Worm (Caenorhabditis elegans) whole organism, L4 larva: ENCODE measurements around the gene rif-1.1.

Experiments used
- F10B5.3 ChIP-seq: sonication (generic microtip); optimal IDR thresholded peaks from 2 replicates; lab custom pipeline; 2016; ENCODE audit warnings: mild to moderate bottlenecking, missing genetic modification characterization, missing compliant biosample characterization
- T20F7.1 ChIP-seq: fragments of 200-800 bp; sonication (Bioruptor generic); optimal IDR thresholded peaks from 2 replicates; lab custom pipeline; 2018; ENCODE audit warnings: mild to moderate bottlenecking, missing genetic modification characterization, missing compliant biosample characterization
- Y48G9A.11 ChIP-seq: fragments of 200-800 bp; sonication (Bioruptor generic); IDR thresholded peaks from 2 replicates; pipeline ENCODE4 v1.3.6; 2022; ENCODE audit warnings: missing genetic modification reagents, missing genetic modification characterization, missing compliant biosample characterization
- ZK546.5 ChIP-seq, 2 experiments: sonication (generic microtip); optimal IDR thresholded peaks; 2 replicates each; lab custom pipeline; 2017; ENCODE audit warnings: missing biosample characterization in 2 of 2, missing genetic modification characterization in 2 of 2
- aha-1 ChIP-seq: fragments of 150-350 bp; peaks from one replicate; lab custom pipeline; 2014; ENCODE audit warnings: missing biosample characterization, missing genetic modification characterization
- arid-1 ChIP-seq: fragments of 200-800 bp; sonication (Bioruptor generic); conservative IDR thresholded peaks from 2 replicates; pipeline ENCODE4 v1.3.6; 2022; ENCODE audit warnings: missing genetic modification reagents, missing genetic modification characterization, missing compliant biosample characterization
- ceh-62 ChIP-seq: sonication (generic microtip); optimal IDR thresholded peaks from 2 replicates; lab custom pipeline; 2017; ENCODE audit warnings: missing biosample characterization, missing genetic modification characterization
- ceh-82 ChIP-seq: sonication (generic microtip); optimal IDR thresholded peaks from 2 replicates; lab custom pipeline; 2017; ENCODE audit warnings: missing biosample characterization, missing genetic modification characterization
- daf-16 ChIP-seq, 3 experiments: sonication (generic microtip); optimal IDR thresholded peaks; 2 replicates each; lab custom pipeline; 2016 to 2017; ENCODE audit warnings: missing genetic modification characterization in 3 of 3, missing genetic modification reagents in 3 of 3, mild to moderate bottlenecking in 2 of 3, missing compliant biosample characterization in 2 of 3, missing biosample characterization in 1 of 3, moderate library complexity in 1 of 3
- daf-19 ChIP-seq: fragments of 200-800 bp; sonication (Bioruptor generic); conservative IDR thresholded peaks from 2 replicates; pipeline ENCODE4 v1.3.6; 2022; ENCODE audit warnings: missing genetic modification characterization, missing compliant biosample characterization
- daf-8 ChIP-seq: fragments of 200-800 bp; sonication (Bioruptor generic); IDR thresholded peaks from 2 replicates; pipeline ENCODE4 v1.3.6; 2022; ENCODE audit warnings: missing genetic modification characterization, missing compliant biosample characterization
- dve-1 ChIP-seq: sonication (generic microtip); optimal IDR thresholded peaks from 2 replicates; lab custom pipeline; 2017; ENCODE audit warnings: antibody characterized with exemption, mild to moderate bottlenecking, missing genetic modification characterization, missing compliant biosample characterization; ENCODE audit not compliant: insufficient read depth
- egl-27 ChIP-seq: sonication (generic microtip); optimal IDR thresholded peaks from 3 replicates; lab custom pipeline; 2017; ENCODE audit warnings: missing biosample characterization, missing genetic modification reagents, missing genetic modification characterization
- fos-1 ChIP-seq: fragments of 150-350 bp; optimal IDR thresholded peaks from 2 replicates; lab custom pipeline; 2014; ENCODE audit warnings: missing biosample characterization, missing genetic modification characterization
- gei-8 ChIP-seq: fragments of 200-800 bp; sonication (Bioruptor generic); optimal IDR thresholded peaks from 2 replicates; lab custom pipeline; 2018; ENCODE audit warnings: mild to moderate bottlenecking, missing genetic modification characterization, missing compliant biosample characterization
- hlh-11 ChIP-seq: fragments of 200-800 bp; sonication (Bioruptor generic); optimal IDR thresholded peaks from 2 replicates; lab custom pipeline; 2018; ENCODE audit warnings: mild to moderate bottlenecking, missing genetic modification characterization, missing compliant biosample characterization
- hlh-30 ChIP-seq: sonication (generic microtip); optimal IDR thresholded peaks from 2 replicates; lab custom pipeline; 2017; ENCODE audit warnings: antibody characterized with exemption, mild to moderate bottlenecking, missing genetic modification characterization, missing compliant biosample characterization; ENCODE audit not compliant: insufficient read depth
- hmg-1.1 ChIP-seq: fragments of 200-800 bp; sonication (Bioruptor generic); IDR thresholded peaks from 2 replicates; pipeline ENCODE4 v1.3.6; 2022; ENCODE audit warnings: missing genetic modification reagents, missing genetic modification characterization, missing compliant biosample characterization
- lin-13 ChIP-seq: fragments of 150-350 bp; optimal IDR thresholded peaks from 2 replicates; lab custom pipeline; 2014; ENCODE audit warnings: missing biosample characterization, missing genetic modification reagents, missing genetic modification characterization
- lin-29 ChIP-seq: fragments of 200-800 bp; sonication (Bioruptor generic); IDR thresholded peaks from 2 replicates; pipeline ENCODE4 v1.3.6; 2022; ENCODE audit warnings: missing genetic modification reagents, missing genetic modification characterization, missing compliant biosample characterization
- mdl-1 ChIP-seq, 2 experiments: fragments of 150-350 bp in 1 of 2; sonication (generic microtip) in 1 of 2; optimal IDR thresholded peaks; 2 replicates each; lab custom pipeline; 2014 to 2017; ENCODE audit warnings: missing biosample characterization in 2 of 2, missing genetic modification characterization in 2 of 2
- nhr-102 ChIP-seq: sonication (generic microtip); optimal IDR thresholded peaks from 2 replicates; lab custom pipeline; 2016; ENCODE audit warnings: mild to moderate bottlenecking, missing genetic modification characterization, moderate library complexity, missing compliant biosample characterization
- nhr-28 ChIP-seq: fragments of 150-350 bp; optimal IDR thresholded peaks from 2 replicates; lab custom pipeline; 2014; ENCODE audit warnings: missing biosample characterization, missing genetic modification characterization
- nhr-41 ChIP-seq: fragments of 200-800 bp; sonication (Bioruptor generic); IDR thresholded peaks from 2 replicates; pipeline ENCODE4 v1.3.6; 2022; ENCODE audit warnings: missing genetic modification reagents, missing genetic modification characterization, missing compliant biosample characterization
- nhr-48 ChIP-seq: sonication (generic microtip); optimal IDR thresholded peaks from 2 replicates; lab custom pipeline; 2016; ENCODE audit warnings: mild to moderate bottlenecking, missing genetic modification characterization, missing compliant biosample characterization
- pha-4 ChIP-seq, 2 experiments: fragments of 150-350 bp in 1 of 2; fragments of 200-800 bp in 1 of 2; sonication (Bioruptor generic) in 1 of 2; IDR thresholded peaks in 1 of 2; optimal IDR thresholded peaks in 1 of 2; 2 replicates each; pipeline versions ENCODE4 v1.3.6 to Lab custom; 2014 to 2022; ENCODE audit warnings: missing genetic modification characterization in 2 of 2, missing genetic modification reagents in 2 of 2, missing biosample characterization in 1 of 2, missing compliant biosample characterization in 1 of 2
- unc-39 ChIP-seq: sonication (generic microtip); optimal IDR thresholded peaks from 2 replicates; lab custom pipeline; 2017; ENCODE audit warnings: missing biosample characterization, missing genetic modification characterization
- unc-62 ChIP-seq, 3 experiments: fragments of 150-350 bp in 1 of 3; sonication (generic microtip); optimal IDR thresholded peaks in 2 of 3; peaks in 1 of 3; 1 replicate in 1 of 3; 2 replicates in 2 of 3; lab custom pipeline; 2014 to 2017; ENCODE audit warnings: missing biosample characterization in 3 of 3, missing genetic modification characterization in 3 of 3, missing genetic modification reagents in 3 of 3, missing genotype in 1 of 3
- zag-1 ChIP-seq: fragments of 150-350 bp; optimal IDR thresholded peaks from 2 replicates; lab custom pipeline; 2014; ENCODE audit warnings: missing biosample characterization, missing genetic modification characterization
- zfp-3 ChIP-seq: fragments of 200-800 bp; sonication (Bioruptor generic); conservative IDR thresholded peaks from 2 replicates; pipeline ENCODE4 v1.3.6; 2022; ENCODE audit warnings: missing genetic modification reagents, missing genetic modification characterization, missing compliant biosample characterization

rif-1.1 gene

DNA sequence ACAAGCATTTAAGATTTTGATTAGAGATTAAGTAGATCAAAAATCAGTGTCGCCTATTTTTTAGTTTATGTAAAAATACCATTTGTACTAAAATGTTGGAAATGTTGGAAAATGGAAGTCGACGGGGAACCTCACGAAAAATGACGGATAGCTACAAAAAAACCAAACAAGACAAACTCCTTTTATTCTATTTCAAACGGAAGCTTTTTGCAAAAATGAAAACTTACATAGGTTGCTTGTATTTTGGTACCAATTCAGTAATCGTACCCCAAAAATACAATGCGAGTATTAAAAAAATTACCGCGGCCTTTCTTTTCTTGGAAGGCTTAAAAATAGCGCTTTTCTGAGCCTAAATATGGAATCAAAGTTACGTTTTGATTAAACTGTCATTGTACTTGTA is 7.1 kb downstream of the rif-1.1 start:
- no peak for TF ChIP-seq F10B5.3
- peak in 1 of 2 experiments; percentile 94 for TF ChIP-seq unc-62 (GFP tag; optimal IDR thresholded peaks at IDR 0.05 in 1 of 2; lab: Kevin White, UChicago)
- TF ChIP-seq unc-62 (tag; optimal IDR thresholded peaks at IDR 0.05; lab: Kevin White, UChicago), result no peak

- TF ChIP-seq aha-1 (tag; lab: Kevin White, UChicago) (peak; percentile 92), zag-1 (tag; lab: Kevin White, UChicago) (no peak)
Observed at ce11 chrIV:17453200-17453599, 7.9 kb downstream of the rif-1.1 start.

ce11 chrIV:17450443-17450842 is 10.6 kb downstream of the rif-1.1 start, which contains the start of gene F11E6.8:
Gene F11E6.8, minus strand, starts transcription at chrIV:17450543.
- no peak for TF ChIP-seq egl-27 (tag; lab: Kevin White, UChicago)

DNA sequence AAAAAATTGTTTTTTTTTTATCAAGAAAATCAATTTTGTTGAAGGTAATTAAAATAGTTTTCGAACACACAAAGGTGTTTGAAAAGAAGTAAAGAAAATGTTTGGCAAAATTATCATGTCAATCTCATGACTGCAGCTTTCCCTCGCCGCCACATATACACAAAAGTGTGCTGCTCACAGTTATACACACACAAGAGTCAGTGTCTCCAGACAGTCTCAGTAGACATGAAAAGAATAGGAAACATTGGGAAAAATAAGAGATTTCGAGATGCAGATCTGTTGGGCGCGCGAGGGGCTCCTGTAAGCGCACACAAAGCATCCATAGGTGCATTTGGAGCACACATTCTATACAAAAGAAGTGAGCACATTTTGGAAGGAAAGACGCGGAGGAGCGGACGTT is 12.8 kb downstream of the rif-1.1 start:
- TF ChIP-seq ceh-62 (tag; lab: Kevin White, UChicago) (no peak), dve-1 (peak; percentile 64)

DNA sequence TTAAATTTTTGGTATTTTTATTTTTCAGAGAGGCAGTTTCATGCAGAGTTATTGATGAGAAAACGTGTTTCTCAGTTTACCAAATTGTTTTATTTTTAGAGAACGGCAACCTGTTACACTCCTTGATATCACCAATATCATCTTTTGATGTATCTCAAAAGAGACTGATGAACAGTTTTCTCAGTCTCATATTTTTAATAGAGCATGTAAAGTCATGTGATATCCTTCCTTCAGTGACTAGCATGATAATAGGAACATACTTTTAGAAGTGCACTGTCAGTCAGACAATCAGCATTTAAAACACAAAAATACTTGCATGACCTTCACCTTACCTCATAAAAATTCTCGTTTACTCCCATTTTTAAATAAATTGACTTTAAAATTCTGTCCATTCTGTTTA is 18.6 kb downstream of the rif-1.1 start, which contains the start of gene F11E6.11:
F11E6.11 (plus strand) TSS at position 325 of the 400 bp plus-strand sequence.
- TF ChIP-seq Y48G9A.11 (GFP tag; lab: Robert Waterston, UW) (no peak), hlh-30 (tag; lab: Kevin White, UChicago) (peak; percentile 77), T20F7.1 (GFP tag; lab: Kevin White, UChicago) (no peak), unc-62 (GFP tag; optimal IDR thresholded peaks at IDR 0.05 in 1 of 2; lab: Kevin White, UChicago) (no peak), unc-62 (tag; optimal IDR thresholded peaks at IDR 0.05; lab: Kevin White, UChicago) (no peak), fos-1 (tag; lab: Kevin White, UChicago) (no peak), ceh-82 (tag; lab: Kevin White, UChicago) (no peak), nhr-102 (tag; lab: Kevin White, UChicago) (no peak), hlh-11 (tag; lab: Kevin White, UChicago) (peak; percentile 4), lin-13 (no peak), hmg-1.1 (GFP tag; lab: Robert Waterston, UW) (no peak), gei-8 (GFP tag; lab: Kevin White, UChicago) (no peak), daf-16 (GFP tag; optimal IDR thresholded peaks at IDR 0.05; lab: Kevin White, UChicago) (no peak), daf-16 (tag; optimal IDR thresholded peaks at IDR 0.05; lab: Kevin White, UChicago) (no peak), dve-1 (peak; percentile 40), nhr-28 (peak; percentile 23), unc-39 (no peak), ZK546.5 (tag; optimal IDR thresholded peaks at IDR 0.05; lab: Kevin White, UChicago) (no peak), mdl-1 (tag; optimal IDR thresholded peaks at IDR 0.05; lab: Kevin White, UChicago) (peak in 1 of 2 experiments; percentile 20), daf-19 (GFP tag; lab: Robert Waterston, UW) (no peak), pha-4 (GFP tag; IDR thresholded peaks at IDR 0.05; lab: Robert Waterston, UW) (no peak), pha-4 (tag; optimal IDR thresholded peaks at IDR 0.05; lab: Kevin White, UChicago) (no peak), zfp-3 (no peak), arid-1 (no peak), nhr-48 (tag; lab: Kevin White, UChicago) (no peak), nhr-41 (no peak), daf-8 (no peak)

DNA sequence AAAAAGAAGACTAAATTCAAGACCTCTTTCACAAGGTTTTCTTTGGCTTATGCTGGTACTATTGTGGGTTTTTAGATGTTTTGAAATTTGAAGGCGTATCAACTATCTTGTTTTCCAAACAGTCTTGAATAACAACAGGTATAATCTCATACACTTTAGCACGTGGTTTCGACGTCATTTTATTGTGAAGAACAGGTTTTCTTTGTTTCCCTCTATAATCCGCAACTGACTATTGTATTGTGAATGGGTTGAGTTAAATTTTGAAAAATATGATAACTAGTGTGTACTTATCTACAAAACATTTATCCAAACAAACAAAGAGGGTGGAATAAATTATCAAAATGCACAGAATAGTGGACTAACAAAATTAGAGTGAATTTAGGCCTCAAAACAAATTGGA is 19.8 kb downstream of the rif-1.1 start:
- TF ChIP-seq lin-29 (no peak), dve-1 (peak; percentile 51), mdl-1 (tag; optimal IDR thresholded peaks at IDR 0.05; lab: Kevin White, UChicago) (peak in 1 of 2 experiments; percentile 52), daf-16 (GFP tag; optimal IDR thresholded peaks at IDR 0.05; lab: Kevin White, UChicago) (no peak), daf-16 (tag; optimal IDR thresholded peaks at IDR 0.05; lab: Kevin White, UChicago) (peak; percentile 46), hlh-30 (tag; lab: Kevin White, UChicago) (peak; percentile 60)
